Worm (Caenorhabditis elegans) whole organism, L2 larva: ENCODE results near the gene vms-1.

Source experiments
- C34F6.9 ChIP-seq: fragments of 150-350 bp; optimal IDR thresholded peaks from 2 replicates; lab custom pipeline; 2014; ENCODE audit warnings: missing biosample characterization, missing genetic modification characterization
- F13H6.1 ChIP-seq: sonication (generic microtip); optimal IDR thresholded peaks from 2 replicates; lab custom pipeline; 2016; ENCODE audit warnings: missing genetic modification characterization, missing compliant biosample characterization
- Y55F3AM.14 ChIP-seq: fragments of 200-800 bp; sonication (Bioruptor generic); optimal IDR thresholded peaks from 2 replicates; lab custom pipeline; 2018; ENCODE audit warnings: mild to moderate bottlenecking, missing genetic modification characterization, missing compliant biosample characterization
- ZK546.5 ChIP-seq: sonication (generic microtip); optimal IDR thresholded peaks from 2 replicates; lab custom pipeline; 2017; ENCODE audit warnings: missing biosample characterization, missing genetic modification characterization
- aly-2 ChIP-seq: fragments of 150-350 bp; optimal IDR thresholded peaks from 2 replicates; lab custom pipeline; 2014; ENCODE audit warnings: missing biosample characterization, missing genetic modification characterization
- ama-1 ChIP-seq: fragments of 150-350 bp; optimal IDR thresholded peaks from 2 replicates; lab custom pipeline; 2018; ENCODE audit warnings: inconsistent platforms
- blmp-1 ChIP-seq: sonication (generic microtip); optimal IDR thresholded peaks from 2 replicates; lab custom pipeline; 2017; ENCODE audit warnings: missing genetic modification characterization, mild to moderate bottlenecking, missing compliant biosample characterization, antibody characterized with exemption, moderate library complexity; ENCODE audit not compliant: insufficient read depth
- ceh-82 ChIP-seq: fragments of 150-350 bp; optimal IDR thresholded peaks from 2 replicates; lab custom pipeline; 2014; ENCODE audit warnings: missing biosample characterization, missing genetic modification characterization
- crh-2 ChIP-seq: sonication (generic microtip); optimal IDR thresholded peaks from 2 replicates; lab custom pipeline; 2017; ENCODE audit warnings: missing biosample characterization, missing genetic modification characterization
- dmd-4 ChIP-seq: sonication (generic microtip); optimal IDR thresholded peaks from 2 replicates; lab custom pipeline; 2017; ENCODE audit warnings: missing biosample characterization, missing genetic modification characterization
- egl-27 ChIP-seq: sonication (generic microtip); optimal IDR thresholded peaks from 3 replicates; lab custom pipeline; 2017; ENCODE audit warnings: missing biosample characterization, missing genetic modification reagents, missing genetic modification characterization
- elt-1 ChIP-seq: fragments of 150-350 bp; optimal IDR thresholded peaks from 2 replicates; lab custom pipeline; 2014; ENCODE audit warnings: missing biosample characterization, missing genetic modification characterization
- fos-1 ChIP-seq: fragments of 150-350 bp; optimal IDR thresholded peaks from 2 replicates; lab custom pipeline; 2014; ENCODE audit warnings: missing biosample characterization, missing genetic modification characterization
- gmeb-1 ChIP-seq: fragments of 150-350 bp; optimal IDR thresholded peaks from 2 replicates; lab custom pipeline; 2014; ENCODE audit warnings: missing biosample characterization, missing genetic modification characterization
- lin-11 ChIP-seq: fragments of 150-350 bp; sonication (generic microtip); optimal IDR thresholded peaks from 2 replicates; lab custom pipeline; 2014; ENCODE audit warnings: missing biosample characterization, missing genetic modification characterization, inconsistent platforms, mixed read lengths
- lin-13 ChIP-seq: fragments of 150-350 bp; optimal IDR thresholded peaks from 2 replicates; lab custom pipeline; 2014; ENCODE audit warnings: missing biosample characterization, missing genetic modification reagents, missing genetic modification characterization
- lin-39 ChIP-seq: fragments of 150-350 bp; optimal IDR thresholded peaks from 2 replicates; lab custom pipeline; 2014; ENCODE audit warnings: missing biosample characterization, missing genetic modification reagents, missing genetic modification characterization
- lsy-2 ChIP-seq, 2 experiments: fragments of 150-350 bp in 1 of 2; sonication (generic microtip) in 1 of 2; optimal IDR thresholded peaks; 2 replicates each; lab custom pipeline; 2014 to 2017; ENCODE audit warnings: missing biosample characterization in 2 of 2, missing genetic modification characterization in 2 of 2
- mab-5 ChIP-seq: fragments of 150-350 bp; optimal IDR thresholded peaks from 2 replicates; lab custom pipeline; 2014; ENCODE audit warnings: missing biosample characterization, missing genetic modification characterization
- mbf-1 ChIP-seq: sonication (generic microtip); optimal IDR thresholded peaks from 2 replicates; lab custom pipeline; 2017; ENCODE audit warnings: missing biosample characterization, missing genetic modification characterization
- mdl-1 ChIP-seq, 2 experiments: fragments of 150-350 bp in 1 of 2; sonication (generic microtip) in 1 of 2; optimal IDR thresholded peaks; 2 replicates each; lab custom pipeline; 2017; ENCODE audit warnings: missing biosample characterization in 2 of 2, missing genetic modification characterization in 2 of 2
- nhr-10 ChIP-seq: sonication (generic microtip); optimal IDR thresholded peaks from 2 replicates; lab custom pipeline; 2017; ENCODE audit warnings: missing biosample characterization, missing genetic modification characterization
- nhr-11 ChIP-seq: fragments of 150-350 bp; optimal IDR thresholded peaks from 2 replicates; lab custom pipeline; 2014; ENCODE audit warnings: missing biosample characterization, missing genetic modification characterization
- nhr-12 ChIP-seq: fragments of 150-350 bp; optimal IDR thresholded peaks from 2 replicates; lab custom pipeline; 2014; ENCODE audit warnings: missing biosample characterization, missing genetic modification characterization
- nhr-129 ChIP-seq: fragments of 150-350 bp; optimal IDR thresholded peaks from 2 replicates; lab custom pipeline; 2014; ENCODE audit warnings: missing biosample characterization, missing genetic modification characterization
- nhr-21 ChIP-seq: fragments of 150-350 bp; optimal IDR thresholded peaks from 2 replicates; lab custom pipeline; 2014; ENCODE audit warnings: missing biosample characterization, missing genetic modification characterization
- nhr-23 ChIP-seq: fragments of 150-350 bp; optimal IDR thresholded peaks from 2 replicates; lab custom pipeline; 2014; ENCODE audit warnings: missing biosample characterization, missing genetic modification reagents, missing genetic modification characterization
- nhr-237 ChIP-seq: fragments of 150-350 bp; optimal IDR thresholded peaks from 2 replicates; lab custom pipeline; 2014; ENCODE audit warnings: missing biosample characterization, missing genetic modification characterization
- nhr-25 ChIP-seq: fragments of 150-350 bp; sonication (generic microtip); optimal IDR thresholded peaks from 3 replicates; lab custom pipeline; 2014; ENCODE audit warnings: missing biosample characterization, missing genetic modification characterization
- nhr-6 ChIP-seq: fragments of 150-350 bp; optimal IDR thresholded peaks from 2 replicates; lab custom pipeline; 2014; ENCODE audit warnings: missing biosample characterization, missing genetic modification characterization
- nhr-77 ChIP-seq: fragments of 150-350 bp; optimal IDR thresholded peaks from 2 replicates; lab custom pipeline; 2014; ENCODE audit warnings: missing biosample characterization, missing genetic modification characterization
- peb-1 ChIP-seq: fragments of 150-350 bp; optimal IDR thresholded peaks from 2 replicates; lab custom pipeline; 2014; ENCODE audit warnings: missing biosample characterization, missing genetic modification characterization
- sem-4 ChIP-seq: fragments of 150-350 bp; optimal IDR thresholded peaks from 2 replicates; lab custom pipeline; 2014; ENCODE audit warnings: missing biosample characterization, missing genetic modification reagents, missing genetic modification characterization
- skn-1 ChIP-seq: sonication (generic microtip); optimal IDR thresholded peaks from 2 replicates; lab custom pipeline; 2017; ENCODE audit warnings: missing biosample characterization, missing genetic modification characterization
- sma-3 ChIP-seq: sonication (generic microtip); optimal IDR thresholded peaks from 2 replicates; lab custom pipeline; 2016; ENCODE audit warnings: missing genetic modification reagents, missing genetic modification characterization, missing compliant biosample characterization
- sma-9 ChIP-seq, 2 experiments: fragments of 150-350 bp in 1 of 2; sonication (generic microtip) in 1 of 2; optimal IDR thresholded peaks; 2 replicates each; lab custom pipeline; 2014 to 2016; ENCODE audit warnings: missing genetic modification characterization in 2 of 2, mild to moderate bottlenecking in 1 of 2, missing biosample characterization in 1 of 2, missing compliant biosample characterization in 1 of 2, missing genetic modification reagents in 1 of 2, moderate library complexity in 1 of 2
- unc-39 ChIP-seq: fragments of 150-350 bp; optimal IDR thresholded peaks from 2 replicates; lab custom pipeline; 2014; ENCODE audit warnings: missing biosample characterization, missing genetic modification characterization
- unc-55 ChIP-seq: fragments of 150-350 bp; sonication (generic microtip); optimal IDR thresholded peaks from 3 replicates; lab custom pipeline; 2014; ENCODE audit warnings: missing biosample characterization, missing genetic modification reagents, missing genetic modification characterization
- zag-1 ChIP-seq: fragments of 150-350 bp; optimal IDR thresholded peaks from 2 replicates; lab custom pipeline; 2014; ENCODE audit warnings: missing biosample characterization, missing genetic modification characterization
- ztf-4 ChIP-seq: fragments of 150-350 bp; optimal IDR thresholded peaks from 2 replicates; lab custom pipeline; 2014; ENCODE audit warnings: missing biosample characterization, missing genetic modification characterization

Gene vms-1

ce11 chrIII:8117155-8117554 is 28.8 kb downstream of the vms-1 start:
- TF ChIP-seq nhr-23 (tag; lab: Kevin White, UChicago) = no peak
- no peak for TF ChIP-seq lin-39 (tag; lab: Kevin White, UChicago)
- no peak for TF ChIP-seq ZK546.5 (tag; lab: Kevin White, UChicago)
- no peak for TF ChIP-seq gmeb-1 (tag; lab: Kevin White, UChicago)
- no peak for TF ChIP-seq mab-5
- no peak for TF ChIP-seq lin-11

ce11 chrIII:8121132-8121531 is 32.8 kb downstream of the vms-1 start, which contains the start of gene gei-8:
TSS of gene gei-8 (minus strand) at chrIII:8121232.
- TF ChIP-seq gmeb-1 (tag; lab: Kevin White, UChicago) (no peak), mab-5 (no peak), ztf-4 (tag; lab: Kevin White, UChicago) (no peak), nhr-237 (tag; lab: Kevin White, UChicago) (no peak), peb-1 (tag; lab: Kevin White, UChicago) (no peak), fos-1 (tag; lab: Kevin White, UChicago) (no peak), lin-11 (no peak), dmd-4 (tag; lab: Kevin White, UChicago) (no peak), lin-13 (GFP tag; lab: Kevin White, UChicago) (no peak), sma-9 (GFP tag; optimal IDR thresholded peaks at IDR 0.05; lab: Kevin White, UChicago) (no peak), sma-9 (tag; optimal IDR thresholded peaks at IDR 0.05; lab: Kevin White, UChicago) (no peak), lin-39 (tag; lab: Kevin White, UChicago) (no peak), nhr-25 (tag; lab: Kevin White, UChicago) (no peak), F13H6.1 (tag; lab: Kevin White, UChicago) (no peak)

ce11 chrIII:8121923-8122322 is 33.6 kb downstream of the vms-1 start:
- TF ChIP-seq zag-1 (tag; lab: Kevin White, UChicago) (no peak), lsy-2 (tag; optimal IDR thresholded peaks at IDR 0.05; lab: Kevin White, UChicago) (peak in 1 of 2 experiments; percentile 55), lin-11 (peak; percentile 12), nhr-21 (tag; lab: Kevin White, UChicago) (peak; percentile 63)

ce11 chrIII:8124323-8124722 is 36.0 kb downstream of the vms-1 start:
- peak; percentile 87 for TF ChIP-seq sma-9 (GFP tag; optimal IDR thresholded peaks at IDR 0.05; lab: Kevin White, UChicago)
- no peak for TF ChIP-seq sma-9 (tag; optimal IDR thresholded peaks at IDR 0.05; lab: Kevin White, UChicago)
- peak; percentile 34 for TF ChIP-seq egl-27 (tag; lab: Kevin White, UChicago)
- TF ChIP-seq blmp-1 (tag; lab: Kevin White, UChicago) = no peak
- peak; percentile 37 for TF ChIP-seq gmeb-1 (tag; lab: Kevin White, UChicago)
- no peak for TF ChIP-seq nhr-11
- peak; percentile 83 for TF ChIP-seq unc-55 (GFP tag; lab: Kevin White, UChicago)
- peak in 1 of 2 experiments; percentile 46 for TF ChIP-seq mdl-1 (tag; optimal IDR thresholded peaks at IDR 0.05; lab: Kevin White, UChicago)
- TF ChIP-seq nhr-21 (tag; lab: Kevin White, UChicago) = peak; percentile 72
- no peak for TF ChIP-seq ceh-82
- TF ChIP-seq lin-11 = no peak
- no peak for TF ChIP-seq peb-1 (tag; lab: Kevin White, UChicago)
- TF ChIP-seq nhr-10 (tag; lab: Kevin White, UChicago) = no peak
- TF ChIP-seq crh-2 = peak; percentile 90
- no peak for TF ChIP-seq mbf-1
- peak; percentile 29 for TF ChIP-seq mab-5
- no peak for TF ChIP-seq zag-1 (tag; lab: Kevin White, UChicago)
- no peak for TF ChIP-seq sma-3
- peak; percentile 50 for TF ChIP-seq nhr-6 (tag; lab: Kevin White, UChicago)
- no peak for TF ChIP-seq nhr-12
- TF ChIP-seq lin-13 (GFP tag; lab: Kevin White, UChicago) = peak; percentile 82
- TF ChIP-seq Y55F3AM.14 (GFP tag; lab: Kevin White, UChicago) = no peak
- TF ChIP-seq fos-1 (tag; lab: Kevin White, UChicago) = peak; percentile 86
- TF ChIP-seq aly-2 (tag; lab: Kevin White, UChicago) = no peak
- TF ChIP-seq C34F6.9 = peak; percentile 92
- TF ChIP-seq ama-1 = no peak
- peak; percentile 68 for TF ChIP-seq nhr-129 (tag; lab: Kevin White, UChicago)
- no peak for TF ChIP-seq unc-39
- TF ChIP-seq lsy-2 (tag; optimal IDR thresholded peaks at IDR 0.05; lab: Kevin White, UChicago) = peak; percentile 20 to 89
- no peak for TF ChIP-seq nhr-237 (tag; lab: Kevin White, UChicago)
- no peak for TF ChIP-seq elt-1 (tag; lab: Kevin White, UChicago)
- no peak for TF ChIP-seq skn-1 (tag; lab: Kevin White, UChicago)
- TF ChIP-seq F13H6.1 (tag; lab: Kevin White, UChicago) = peak; percentile 80
- TF ChIP-seq nhr-25 (tag; lab: Kevin White, UChicago) = peak; percentile 88
- no peak for TF ChIP-seq nhr-77 (tag; lab: Kevin White, UChicago)
- no peak for TF ChIP-seq ztf-4 (tag; lab: Kevin White, UChicago)
- no peak for TF ChIP-seq ZK546.5 (tag; lab: Kevin White, UChicago)
- no peak for TF ChIP-seq sem-4
